Fruit fly (Drosophila melanogaster): ENCODE results near the gene CG10631.
A peak's percentile ranks its signal among the peaks of the same experiment; 100 is the strongest.

The CG10631 gene

dm6 chr2L:19800703-19801102 is 44.0 kb upstream of the CG10631 start (continued):
- TF ChIP-seq vfl (GFP tag; optimal IDR thresholded peaks at IDR 0.05) (no peak), CG15601 (tag; optimal IDR thresholded peaks at IDR 0.05) (peak; percentile 21), ewg (GFP tag; optimal IDR thresholded peaks at IDR 0.05) (no peak), CG6254 (GFP tag; optimal IDR thresholded peaks at IDR 0.05) (no peak), CG31365 (tag; optimal IDR thresholded peaks at IDR 0.05) (no peak), da (GFP tag; optimal IDR thresholded peaks at IDR 0.05) (no peak), chn (GFP tag; optimal IDR thresholded peaks at IDR 0.05) (no peak), CG17361 (GFP tag; IDR thresholded peaks at IDR 0.05) (0 out of 3 replicates have a peak, but pooled peaks have one; percentile 14), Meics (GFP tag; optimal IDR thresholded peaks at IDR 0.05) (peak; percentile 4), CG8478 (optimal IDR thresholded peaks at IDR 0.05) (no peak), unpg (GFP tag; optimal IDR thresholded peaks at IDR 0.05) (peak; percentile 51), ind (GFP tag; optimal IDR thresholded peaks at IDR 0.05) (no peak), pfk (GFP tag; optimal IDR thresholded peaks at IDR 0.05) (no peak), CG12769 (tag; optimal IDR thresholded peaks at IDR 0.05) (peak; percentile 5), tap (tag; optimal IDR thresholded peaks at IDR 0.05) (no peak), CG12299 (tag; optimal IDR thresholded peaks at IDR 0.05) (no peak), CG12744 (GFP tag; optimal IDR thresholded peaks at IDR 0.05) (no peak), Drgx (GFP tag; IDR thresholded peaks at IDR 0.05) (no peak), Optix (GFP tag; IDR thresholded peaks at IDR 0.05) (no peak), CG34422 (GFP tag; IDR thresholded peaks at IDR 0.05) (no peak), Dip2 (GFP tag; IDR thresholded peaks at IDR 0.05) (no peak), CG7839 (tag; optimal IDR thresholded peaks at IDR 0.05) (peak; percentile 48), Atf6 (GFP tag; IDR thresholded peaks at IDR 0.05) (0 out of 2 replicates have a peak, but pooled peaks have one; percentile 25), en (GFP tag; optimal IDR thresholded peaks at IDR 0.05) (no peak), NC2α (GFP tag; optimal IDR thresholded peaks at IDR 0.05) (no peak), Nf-YC (tag; optimal IDR thresholded peaks at IDR 0.05) (no peak), CG3838 (GFP tag; optimal IDR thresholded peaks at IDR 0.05) (no peak), aop (GFP tag; IDR thresholded peaks at IDR 0.05) (no peak), unc-4 (GFP tag; IDR thresholded peaks at IDR 0.05; ENCODE audit: partially characterized antibody) (no peak), CG18764 (GFP tag; optimal IDR thresholded peaks at IDR 0.05) (no peak), lbe (GFP tag; optimal IDR thresholded peaks at IDR 0.05) (no peak), nmo (GFP tag; optimal IDR thresholded peaks at IDR 0.05) (peak; percentile 12), CG13123 (GFP tag; optimal IDR thresholded peaks at IDR 0.05) (no peak), twi (tag; optimal IDR thresholded peaks at IDR 0.05) (no peak), MESR4 (GFP tag; optimal IDR thresholded peaks at IDR 0.05) (no peak), Rx (GFP tag; IDR thresholded peaks at IDR 0.05) (no peak), Lhr (GFP tag; optimal IDR thresholded peaks at IDR 0.05) (no peak), Ptx1 (GFP tag; IDR thresholded peaks at IDR 0.05) (no peak), CG15269 (tag; optimal IDR thresholded peaks at IDR 0.05) (peak; percentile 27), Doc2 (GFP tag; IDR thresholded peaks at IDR 0.05) (no peak), ATbp (GFP tag; optimal IDR thresholded peaks at IDR 0.05) (peak; percentile 24), CrebB (tag; optimal IDR thresholded peaks at IDR 0.05) (no peak), CG8388 (GFP tag; optimal IDR thresholded peaks at IDR 0.05) (peak; percentile 31), CG12391 (tag; optimal IDR thresholded peaks at IDR 0.05) (peak; percentile 44), scrt (GFP tag; optimal IDR thresholded peaks at IDR 0.05) (peak; percentile 9), CG9215 (GFP tag; IDR thresholded peaks at IDR 0.05) (no peak), HmgD (GFP tag; optimal IDR thresholded peaks at IDR 0.05) (no peak), CG12236 (GFP tag; optimal IDR thresholded peaks at IDR 0.05) (no peak), eve (GFP tag; optimal IDR thresholded peaks at IDR 0.05) (no peak), danr (GFP tag; IDR thresholded peaks at IDR 0.05) (no peak), Dll (GFP tag; IDR thresholded peaks at IDR 0.05; ENCODE audit: partially characterized antibody) (no peak), CG13287 (GFP tag; IDR thresholded peaks at IDR 0.05; ENCODE audit: partially characterized antibody) (no peak)
